Worm (Caenorhabditis elegans) whole organism, L4 larva: ENCODE data around the gene ubxn-4.
A peak's percentile ranks its signal among the peaks of the same experiment; 100 is the strongest.

ENCODE experiments used
- F37D6.2 ChIP-seq: sonication (generic microtip); optimal IDR thresholded peaks from 2 replicates; lab custom pipeline; 2016; ENCODE audit warnings: mild to moderate bottlenecking, missing genetic modification characterization, missing compliant biosample characterization
- T26A8.4 ChIP-seq: fragments of 200-800 bp; sonication (Bioruptor generic); IDR thresholded peaks from 2 replicates; pipeline ENCODE4 v1.3.6; 2022; ENCODE audit warnings: missing genetic modification characterization, missing compliant biosample characterization
- ceh-20 ChIP-seq: fragments of 200-800 bp; sonication (Bioruptor generic); IDR thresholded peaks from 2 replicates; pipeline ENCODE4 v1.3.6; 2022; ENCODE audit warnings: missing genetic modification reagents, missing genetic modification characterization, missing compliant biosample characterization
- ctbp-1 ChIP-seq: fragments of 200-800 bp; sonication (Bioruptor generic); IDR thresholded peaks from 2 replicates; pipeline ENCODE4 v1.3.6; 2022; ENCODE audit warnings: missing genetic modification reagents, missing genetic modification characterization, missing compliant biosample characterization
- dve-1 ChIP-seq: sonication (generic microtip); optimal IDR thresholded peaks from 2 replicates; lab custom pipeline; 2017; ENCODE audit warnings: antibody characterized with exemption, mild to moderate bottlenecking, missing genetic modification characterization, missing compliant biosample characterization; ENCODE audit not compliant: insufficient read depth
- hlh-30 ChIP-seq: sonication (generic microtip); optimal IDR thresholded peaks from 2 replicates; lab custom pipeline; 2017; ENCODE audit warnings: antibody characterized with exemption, mild to moderate bottlenecking, missing genetic modification characterization, missing compliant biosample characterization; ENCODE audit not compliant: insufficient read depth
- lin-15B ChIP-seq: fragments of 150-350 bp; sonication (generic microtip); optimal IDR thresholded peaks from 3 replicates; lab custom pipeline; 2014; ENCODE audit warnings: missing biosample characterization, missing genetic modification characterization
- lsy-2 ChIP-seq, 2 experiments: fragments of 150-350 bp in 1 of 2; sonication (generic microtip) in 1 of 2; optimal IDR thresholded peaks; 2 replicates each; lab custom pipeline; 2014 to 2017; ENCODE audit warnings: missing biosample characterization in 2 of 2, missing genetic modification characterization in 2 of 2
- nhr-25 ChIP-seq: sonication (generic microtip); optimal IDR thresholded peaks from 2 replicates; lab custom pipeline; 2017; ENCODE audit warnings: missing genetic modification characterization, mild to moderate bottlenecking, missing compliant biosample characterization, antibody characterized with exemption, moderate library complexity, borderline replicate concordance; ENCODE audit not compliant: insufficient read depth
- pha-4 ChIP-seq, 2 experiments: fragments of 150-350 bp in 1 of 2; fragments of 200-800 bp in 1 of 2; sonication (Bioruptor generic) in 1 of 2; IDR thresholded peaks in 1 of 2; optimal IDR thresholded peaks in 1 of 2; 2 replicates each; pipeline versions ENCODE4 v1.3.6 to Lab custom; 2014 to 2022; ENCODE audit warnings: missing genetic modification characterization in 2 of 2, missing genetic modification reagents in 2 of 2, missing biosample characterization in 1 of 2, missing compliant biosample characterization in 1 of 2
- set-16 ChIP-seq: fragments of 200-800 bp; sonication (Bioruptor generic); IDR thresholded peaks from 2 replicates; pipeline ENCODE4 v1.3.6; 2022; ENCODE audit warnings: missing genetic modification reagents, missing genetic modification characterization, missing compliant biosample characterization
- snpc-1.2 ChIP-seq: fragments of 200-800 bp; sonication (Bioruptor generic); IDR thresholded peaks from 2 replicates; pipeline ENCODE4 v1.3.6; 2022; ENCODE audit warnings: missing genetic modification reagents, missing genetic modification characterization, missing compliant biosample characterization

Gene ubxn-4

ce11 chrIII:8354644-8355461 is 50.5 kb downstream of the ubxn-4 start, which contains the start of gene unc-116 (continued):
- TF ChIP-seq pha-4 (GFP tag; IDR thresholded peaks at IDR 0.05; lab: Robert Waterston, UW): no peak
- peak; percentile 8 for TF ChIP-seq pha-4 (tag; optimal IDR thresholded peaks at IDR 0.05; lab: Kevin White, UChicago)
- TF ChIP-seq lin-15B (tag; lab: Kevin White, UChicago): no peak
- TF ChIP-seq set-16 (GFP tag; lab: Robert Waterston, UW): 0 out of 2 replicates have a peak, but pooled peaks have one; percentile 7
- no peak for TF ChIP-seq nhr-25 (tag; lab: Kevin White, UChicago)
- TF ChIP-seq T26A8.4 (GFP tag; lab: Robert Waterston, UW): peak; percentile 22; the same call in 1 of the 2 replicates
- TF ChIP-seq F37D6.2: no peak
- peak; percentile 55 for TF ChIP-seq dve-1 (tag; lab: Kevin White, UChicago)
- TF ChIP-seq lsy-2 (tag; optimal IDR thresholded peaks at IDR 0.05; lab: Kevin White, UChicago): peak; percentile 3 to 72
- no peak for TF ChIP-seq snpc-1.2 (GFP tag; lab: Robert Waterston, UW)
- no peak for TF ChIP-seq ceh-20 (GFP tag; lab: Robert Waterston, UW)
- no peak for TF ChIP-seq ctbp-1 (GFP tag; lab: Robert Waterston, UW)
- TF ChIP-seq hlh-30 (tag; lab: Kevin White, UChicago): peak; percentile 79
- TF ChIP-seq, all 104 proteins: peak for 15
